Fruit fly (Drosophila melanogaster) Kc167 (cell line): ENCODE data around the gene CG5835.

ENCODE experiments used
- Sin3A ChIP-seq: fragments of >200 bp; optimal IDR thresholded peaks from 2 replicates; lab custom pipeline; 2018; ENCODE audit warnings: missing external identifiers
- h ChIP-seq: fragments of >200 bp; optimal IDR thresholded peaks from 3 replicates; lab custom pipeline; 2018; ENCODE audit warnings: missing external identifiers

DNA sequence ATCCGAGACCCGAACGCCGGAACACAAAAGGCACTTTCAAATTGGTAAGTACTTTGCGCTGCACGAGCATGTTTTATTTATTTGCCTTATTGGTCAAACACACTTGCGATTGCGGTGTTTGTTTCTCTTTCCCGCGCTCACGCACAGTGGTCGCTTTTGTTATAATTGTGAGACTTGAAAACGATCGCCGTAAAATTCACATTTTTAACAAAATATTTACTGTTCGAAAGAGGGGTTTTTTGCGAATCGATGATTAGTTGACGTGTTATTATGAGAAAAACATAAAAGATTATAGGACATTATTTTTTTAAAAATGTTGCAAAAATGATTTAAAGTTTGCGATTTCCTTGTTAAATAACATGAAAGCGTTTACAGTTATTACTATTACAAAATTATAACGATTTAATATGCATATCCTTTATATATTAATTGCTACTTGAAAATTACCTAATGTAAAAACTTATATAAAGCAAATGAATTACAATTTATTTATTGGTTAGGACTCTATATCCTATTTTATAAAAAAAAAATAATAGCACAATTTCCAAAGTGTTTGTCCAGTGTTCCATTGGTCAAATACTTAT lies 11.5 kb upstream of the CG5835 start:
- no peak for TF ChIP-seq Sin3A (lab: Kevin White, UChicago)
- no peak for TF ChIP-seq h
